Fruit fly (Drosophila melanogaster) whole organism, embryonic: ENCODE results near the gene esg.
A peak's percentile ranks its signal among the peaks of the same experiment; 100 is the strongest.

Source experiments
- Abd-B ChIP-seq: fragments of 200-800 bp; sonication (Bioruptor generic); optimal IDR thresholded peaks from 2 replicates; lab custom pipeline; 2018; ENCODE audit warnings: missing biosample characterization, mild to moderate bottlenecking, missing genetic modification characterization, moderate library complexity
- B-H2 ChIP-seq: fragments of 200-800 bp; sonication (Bioruptor generic); optimal IDR thresholded peaks from 2 replicates; lab custom pipeline; 2018; ENCODE audit warnings: missing biosample characterization, mild to moderate bottlenecking, missing genetic modification characterization
- Bdp1 ChIP-seq: fragments of 200-800 bp; sonication (Bioruptor generic); optimal IDR thresholded peaks from 3 replicates; lab custom pipeline; 2016; ENCODE audit warnings: missing biosample characterization, missing genetic modification characterization
- CG10959 ChIP-seq: fragments of 200-800 bp; sonication (Bioruptor generic); IDR thresholded peaks from 2 replicates; pipeline ENCODE4 v1.3.6; 2022; ENCODE audit warnings: missing biosample characterization, missing genetic modification characterization
- CG11093 ChIP-seq: fragments of 200-800 bp; sonication (Bioruptor generic); IDR thresholded peaks from 3 replicates; pipeline ENCODE4 v1.3.6; 2022; ENCODE audit warnings: missing biosample characterization, missing genetic modification characterization
- CG11247 ChIP-seq: fragments of 200-800 bp; sonication (Bioruptor generic); IDR thresholded peaks from 2 replicates; pipeline ENCODE4 v1.3.6; 2022; ENCODE audit warnings: missing biosample characterization, missing genetic modification characterization
- CG11560 ChIP-seq: fragments of 200-800 bp; sonication (Bioruptor generic); IDR thresholded peaks from 3 replicates; pipeline ENCODE4 v1.3.6; 2022; ENCODE audit warnings: missing biosample characterization, missing genetic modification characterization
- CG1233 ChIP-seq: fragments of 200-800 bp; sonication (Bioruptor generic); optimal IDR thresholded peaks from 4 replicates; lab custom pipeline; 2018; ENCODE audit warnings: missing biosample characterization, mild to moderate bottlenecking, missing genetic modification characterization
- CG15011 ChIP-seq: fragments of 200-800 bp; sonication (Bioruptor generic); optimal IDR thresholded peaks from 3 replicates; lab custom pipeline; 2018; ENCODE audit warnings: missing biosample characterization, mild to moderate bottlenecking, missing genetic modification characterization
- CG15269 ChIP-seq: fragments of 200-800 bp; sonication (Bioruptor generic); optimal IDR thresholded peaks from 2 replicates; lab custom pipeline; 2018; ENCODE audit warnings: missing biosample characterization, mild to moderate bottlenecking, missing genetic modification characterization, moderate library complexity
- CG17568 ChIP-seq: fragments of 200-800 bp; sonication (Bioruptor generic); optimal IDR thresholded peaks from 2 replicates; lab custom pipeline; 2018; ENCODE audit warnings: missing biosample characterization, mild to moderate bottlenecking, missing genetic modification characterization, moderate library complexity
- CG3847 ChIP-seq: fragments of 200-800 bp; sonication (Bioruptor generic); IDR thresholded peaks from 2 replicates; pipeline ENCODE4 v1.3.6; 2022; ENCODE audit warnings: missing biosample characterization, missing genetic modification characterization
- CG43689 ChIP-seq: fragments of 200-800 bp; sonication (Bioruptor generic); IDR thresholded peaks from 2 replicates; pipeline ENCODE4 v1.3.6; 2022; ENCODE audit warnings: missing biosample characterization, missing genetic modification characterization
- CG4404 ChIP-seq: fragments of 200-800 bp; sonication (Bioruptor generic); IDR thresholded peaks from 2 replicates; pipeline ENCODE4 v1.3.6; 2022; ENCODE audit warnings: missing biosample characterization, missing genetic modification characterization
- CG4707 ChIP-seq: fragments of 200-800 bp; sonication (Bioruptor generic); optimal IDR thresholded peaks from 2 replicates; lab custom pipeline; 2018; ENCODE audit warnings: missing biosample characterization, mild to moderate bottlenecking, missing genetic modification characterization, moderate library complexity
- CG4854 ChIP-seq: fragments of 200-800 bp; sonication (Bioruptor generic); optimal IDR thresholded peaks from 2 replicates; lab custom pipeline; 2016; ENCODE audit warnings: missing biosample characterization, missing genetic modification characterization, inconsistent platforms
- CG6272 ChIP-seq: fragments of 200-800 bp; sonication (Bioruptor generic); IDR thresholded peaks from 2 replicates; pipeline ENCODE4 v1.3.6; 2022; ENCODE audit warnings: missing biosample characterization, missing genetic modification characterization
- CG7786 ChIP-seq: fragments of 200-800 bp; sonication (Bioruptor generic); optimal IDR thresholded peaks from 2 replicates; lab custom pipeline; 2016; ENCODE audit warnings: missing biosample characterization, missing genetic modification characterization
- CG8290 ChIP-seq, 3 experiments: fragments of 200-800 bp; sonication (Bioruptor generic); optimal IDR thresholded peaks; 2 replicates each; lab custom pipeline; 2016 to 2019; ENCODE audit warnings: missing biosample characterization in 3 of 3, missing genetic modification characterization in 3 of 3, mild to moderate bottlenecking in 2 of 3, moderate library complexity in 1 of 3
- CG9817 ChIP-seq: fragments of 200-800 bp; sonication (Bioruptor generic); optimal IDR thresholded peaks from 2 replicates; lab custom pipeline; 2018; ENCODE audit warnings: missing biosample characterization, mild to moderate bottlenecking, missing genetic modification characterization, moderate library complexity
- CHES-1-like ChIP-seq: fragments of 200-800 bp; sonication (Bioruptor generic); optimal IDR thresholded peaks from 2 replicates; lab custom pipeline; 2016; ENCODE audit warnings: missing biosample characterization, missing genetic modification characterization
- Camta ChIP-seq: fragments of 200-800 bp; sonication (Bioruptor generic); optimal IDR thresholded peaks from 2 replicates; lab custom pipeline; 2016; ENCODE audit warnings: missing biosample characterization, missing genetic modification characterization
- CkIIα-i1 ChIP-seq: fragments of 200-800 bp; sonication (Bioruptor generic); IDR thresholded peaks from 2 replicates; pipeline ENCODE4 v1.3.6; 2022; ENCODE audit warnings: missing biosample characterization, missing genetic modification characterization
- D19A ChIP-seq: fragments of 200-800 bp; optimal IDR thresholded peaks from 3 replicates; lab custom pipeline; 2019; ENCODE audit warnings: missing biosample characterization, mild to moderate bottlenecking, missing genetic modification characterization, moderate library complexity
- E2f1 ChIP-seq: fragments of 200-800 bp; sonication (Bioruptor generic); IDR thresholded peaks from 2 replicates; pipeline ENCODE4 v1.3.6; 2022; ENCODE audit warnings: missing biosample characterization, missing genetic modification characterization
- Fer1 ChIP-seq: fragments of 200-800 bp; sonication (Bioruptor generic); optimal IDR thresholded peaks from 2 replicates; lab custom pipeline; 2017; ENCODE audit warnings: missing biosample characterization, mild to moderate bottlenecking, missing genetic modification characterization
- HLH4C ChIP-seq: fragments of 200-800 bp; sonication (Bioruptor generic); IDR thresholded peaks from 3 replicates; pipeline ENCODE4 v1.3.6; 2022; ENCODE audit warnings: missing biosample characterization, missing genetic modification characterization; ENCODE audit not compliant: partially characterized antibody
- HLH54F ChIP-seq: fragments of 200-800 bp; sonication (Bioruptor generic); optimal IDR thresholded peaks from 3 replicates; lab custom pipeline; 2016; ENCODE audit warnings: missing biosample characterization, missing genetic modification characterization
- Jarid2 ChIP-seq: fragments of 200-800 bp; sonication (Bioruptor generic); optimal IDR thresholded peaks from 3 replicates; lab custom pipeline; 2017; ENCODE audit warnings: mild to moderate bottlenecking, missing biosample characterization, missing genetic modification reagents, missing genetic modification characterization
- Lhr ChIP-seq: fragments of 200-800 bp; sonication (Bioruptor generic); optimal IDR thresholded peaks from 3 replicates; lab custom pipeline; 2017; ENCODE audit warnings: mild to moderate bottlenecking, missing biosample characterization, missing genetic modification reagents, missing genetic modification characterization
- Lpt ChIP-seq: fragments of >200 bp; optimal IDR thresholded peaks from 2 replicates; lab custom pipeline; 2018; ENCODE audit warnings: missing biosample characterization, missing genetic modification characterization
- Myb ChIP-seq: fragments of 200-800 bp; sonication (Bioruptor generic); optimal IDR thresholded peaks from 2 replicates; lab custom pipeline; 2016; ENCODE audit warnings: missing biosample characterization, missing genetic modification characterization
- NC2α ChIP-seq: fragments of 200-800 bp; sonication (Bioruptor generic); optimal IDR thresholded peaks from 2 replicates; lab custom pipeline; 2016; ENCODE audit warnings: missing biosample characterization, missing genetic modification characterization
- PHDP ChIP-seq: fragments of 200-800 bp; sonication (Bioruptor generic); optimal IDR thresholded peaks from 3 replicates; lab custom pipeline; 2018; ENCODE audit warnings: missing biosample characterization, mild to moderate bottlenecking, missing genetic modification characterization, moderate library complexity
- Sox100B ChIP-seq: fragments of 200-800 bp; sonication (Bioruptor generic); optimal IDR thresholded peaks from 3 replicates; lab custom pipeline; 2018; ENCODE audit warnings: missing biosample characterization, mild to moderate bottlenecking, missing genetic modification characterization
- Stat92E ChIP-seq, 3 experiments: fragments of >200 bp in 2 of 3; fragments of 200-800 bp in 1 of 3; sonication (Bioruptor generic) in 1 of 3; optimal IDR thresholded peaks; 2 replicates each; lab custom pipeline; 2017 to 2019; ENCODE audit warnings: missing biosample characterization in 3 of 3, missing genetic modification characterization in 3 of 3, mild to moderate bottlenecking in 1 of 3, moderate library complexity in 1 of 3
- TFAM ChIP-seq: fragments of 200-800 bp; sonication (Bioruptor generic); optimal IDR thresholded peaks from 2 replicates; lab custom pipeline; 2017; ENCODE audit warnings: missing biosample characterization, missing genetic modification characterization, inconsistent platforms
- Taf1 ChIP-seq: fragments of 200-800 bp; sonication (Bioruptor generic); IDR thresholded peaks from 2 replicates; pipeline ENCODE4 v1.3.6; 2022; ENCODE audit warnings: missing biosample characterization, missing genetic modification characterization
- YL-1 ChIP-seq: fragments of 200-800 bp; sonication (Bioruptor generic); optimal IDR thresholded peaks from 3 replicates; lab custom pipeline; 2017; ENCODE audit warnings: missing biosample characterization, mild to moderate bottlenecking, missing genetic modification characterization
- ac ChIP-seq: fragments of 200-800 bp; sonication (Bioruptor generic); optimal IDR thresholded peaks from 3 replicates; lab custom pipeline; 2017; ENCODE audit warnings: missing biosample characterization, mild to moderate bottlenecking, missing genetic modification characterization
- br ChIP-seq: fragments of >200 bp; optimal IDR thresholded peaks from 2 replicates; lab custom pipeline; 2017
- crol ChIP-seq: fragments of 200-800 bp; sonication (Bioruptor generic); IDR thresholded peaks from 2 replicates; pipeline ENCODE4 v1.3.6; 2022; ENCODE audit warnings: missing biosample characterization, missing genetic modification characterization
- dati ChIP-seq: fragments of 200-800 bp; sonication (Bioruptor generic); IDR thresholded peaks from 2 replicates; pipeline ENCODE4 v1.3.6; 2022; ENCODE audit warnings: missing biosample characterization, missing genetic modification characterization
- fd102C ChIP-seq: fragments of 200-800 bp; sonication (Bioruptor generic); optimal IDR thresholded peaks from 2 replicates; lab custom pipeline; 2018; ENCODE audit warnings: missing biosample characterization, mild to moderate bottlenecking, missing genetic modification characterization, moderate library complexity
- ham ChIP-seq: fragments of 200-800 bp; sonication (Bioruptor generic); IDR thresholded peaks from 2 replicates; pipeline ENCODE4 v1.3.6; 2022; ENCODE audit warnings: missing biosample characterization, missing genetic modification characterization
- mam ChIP-seq: fragments of 200-800 bp; sonication (Bioruptor generic); optimal IDR thresholded peaks from 3 replicates; lab custom pipeline; 2016; ENCODE audit warnings: missing biosample characterization, missing genetic modification characterization
- nerfin-1 ChIP-seq: fragments of 200-800 bp; sonication (Bioruptor generic); optimal IDR thresholded peaks from 3 replicates; lab custom pipeline; 2019; ENCODE audit warnings: missing biosample characterization, mild to moderate bottlenecking, missing genetic modification characterization, moderate library complexity
- nmo ChIP-seq: fragments of 200-800 bp; sonication (Bioruptor generic); optimal IDR thresholded peaks from 2 replicates; lab custom pipeline; 2018; ENCODE audit warnings: missing biosample characterization, mild to moderate bottlenecking, missing genetic modification characterization, moderate library complexity
- rib ChIP-seq: fragments of 200-800 bp; sonication (Bioruptor generic); IDR thresholded peaks from 2 replicates; pipeline ENCODE4 v1.3.6; 2022; ENCODE audit warnings: missing biosample characterization, missing genetic modification characterization
- seq ChIP-seq: fragments of 200-800 bp; sonication (Bioruptor generic); IDR thresholded peaks from 2 replicates; pipeline ENCODE4 v1.3.6; 2022; ENCODE audit warnings: missing biosample characterization, missing genetic modification characterization
- tio ChIP-seq: fragments of 200-800 bp; sonication (Bioruptor generic); optimal IDR thresholded peaks from 2 replicates; lab custom pipeline; 2017; ENCODE audit warnings: missing biosample characterization, missing genetic modification characterization, inconsistent platforms
- zen2 ChIP-seq: fragments of 200-800 bp; sonication (Bioruptor generic); IDR thresholded peaks from 3 replicates; pipeline ENCODE4 v1.3.6; 2022; ENCODE audit warnings: missing biosample characterization, missing genetic modification characterization; ENCODE audit not compliant: partially characterized antibody

esg gene

DNA sequence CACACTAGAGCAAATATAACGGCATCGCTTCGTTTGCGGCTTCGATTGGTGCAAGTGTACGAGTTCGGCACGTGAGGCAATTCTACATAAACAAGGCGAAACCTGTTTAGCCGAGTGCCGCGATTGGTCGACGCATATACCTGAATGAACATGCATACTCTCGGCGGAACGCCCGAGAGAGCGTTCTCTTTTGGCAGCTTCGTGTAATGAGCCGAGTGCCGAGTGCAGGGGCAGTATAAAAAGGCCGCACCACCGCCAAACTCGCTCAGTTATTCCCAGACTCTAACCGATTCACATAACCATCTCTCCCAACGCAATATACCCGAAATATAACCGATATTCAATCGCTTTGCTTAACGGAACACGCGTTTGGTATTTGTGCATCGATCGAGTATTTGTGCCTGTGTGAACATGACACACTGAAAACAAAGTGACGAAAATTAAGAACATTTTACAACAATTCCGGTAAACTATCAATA lies at the start of gene esg (continued):
- TF ChIP-seq CG4404 (GFP tag; lab: Robert Waterston, UW) (no peak), tio (no peak), CG3847 (GFP tag; lab: Robert Waterston, UW) (no peak), dati (GFP tag; lab: Robert Waterston, UW) (no peak), Jarid2 (GFP tag; lab: Kevin White, UChicago) (peak; percentile 98), CG9817 (tag; lab: Kevin White, UChicago) (no peak), seq (GFP tag; lab: Robert Waterston, UW) (no peak), Myb (GFP tag; lab: Kevin White, UChicago) (no peak), CG15011 (GFP tag; lab: Kevin White, UChicago) (no peak), B-H2 (GFP tag; lab: Kevin White, UChicago) (no peak), fd102C (GFP tag; lab: Kevin White, UChicago) (no peak), CG4854 (GFP tag; lab: Kevin White, UChicago) (no peak), HLH4C (no peak), nerfin-1 (tag; lab: Kevin White, UChicago) (peak; percentile 42), nmo (GFP tag; lab: Kevin White, UChicago) (no peak), CG10959 (GFP tag; lab: Robert Waterston, UW) (no peak), D19A (no peak), Bdp1 (GFP tag; lab: Kevin White, UChicago) (no peak), CG11560 (tag; lab: Robert Waterston, UW) (no peak), ham (GFP tag; lab: Robert Waterston, UW) (no peak), E2f1 (GFP tag; lab: Robert Waterston, UW) (no peak), Stat92E (GFP tag; optimal IDR thresholded peaks at IDR 0.05; lab: Kevin White, UChicago) (peak in 1 of 3 experiments; percentile 58), HLH54F (no peak), br (lab: Kevin White, UChicago) (no peak), zen2 (GFP tag; lab: Robert Waterston, UW) (no peak), CkIIα-i1 (no peak), Taf1 (GFP tag; lab: Robert Waterston, UW) (no peak), Sox100B (GFP tag; lab: Kevin White, UChicago) (no peak), crol (no peak), YL-1 (GFP tag; lab: Kevin White, UChicago) (no peak), CG1233 (GFP tag; lab: Kevin White, UChicago) (no peak), CG4707 (no peak), NC2α (peak; percentile 32), CG7786 (no peak), CHES-1-like (GFP tag; lab: Kevin White, UChicago) (no peak), mam (no peak), PHDP (tag; lab: Kevin White, UChicago) (no peak), CG11247 (GFP tag; lab: Robert Waterston, UW) (no peak), CG11093 (no peak), ac (GFP tag; lab: Kevin White, UChicago) (no peak), Abd-B (GFP tag; lab: Kevin White, UChicago) (no peak), Camta (GFP tag; lab: Kevin White, UChicago) (no peak), Fer1 (GFP tag; lab: Kevin White, UChicago) (no peak), Lpt (GFP tag; lab: Kevin White, UChicago) (no peak), CG17568 (no peak), TFAM (GFP tag; lab: Kevin White, UChicago) (no peak), CG43689 (GFP tag; lab: Robert Waterston, UW) (no peak), CG8290 (GFP tag; optimal IDR thresholded peaks at IDR 0.05; lab: Kevin White, UChicago) (no peak), CG8290 (tag; optimal IDR thresholded peaks at IDR 0.05; lab: Kevin White, UChicago) (no peak), CG15269 (tag; lab: Kevin White, UChicago) (no peak), Lhr (GFP tag; lab: Kevin White, UChicago) (no peak), rib (peak; percentile 24; the same call in 1 of the 2 replicates), CG6272 (GFP tag; lab: Robert Waterston, UW) (no peak)
